Fruit fly (Drosophila melanogaster): ENCODE data around the gene AP-1gamma.

Gene AP-1gamma

DNA sequence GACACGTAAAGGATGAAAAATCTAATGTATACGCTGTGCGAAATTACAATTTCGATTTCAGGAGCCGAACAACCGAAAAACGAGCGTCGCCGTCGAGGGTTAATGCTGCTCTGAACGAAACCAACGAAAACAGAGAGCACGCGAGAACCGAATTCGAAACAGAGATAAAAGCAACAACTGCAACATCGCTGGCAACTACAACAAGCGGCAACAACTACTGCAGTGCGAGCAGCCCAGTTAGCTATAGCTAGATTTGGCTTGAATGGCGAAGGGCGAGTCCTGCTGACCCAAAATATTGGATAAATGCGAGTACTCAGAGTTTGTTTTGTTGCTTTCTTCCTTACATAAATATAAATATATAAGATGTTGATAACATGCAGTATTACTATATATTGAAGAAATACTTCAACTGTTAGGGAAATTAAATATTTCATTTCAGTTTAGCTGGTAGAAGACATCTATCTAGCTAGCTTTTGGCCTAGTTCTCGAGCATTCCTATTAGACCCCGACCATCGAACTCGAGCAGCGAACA is 26.5 kb downstream of the AP-1gamma start, which contains the start of gene fend (continued):
- TF ChIP-seq hb (GFP tag; IDR thresholded peaks at IDR 0.05; ENCODE audit: partially characterized antibody), result no peak
- TF ChIP-seq CG15601 (tag; optimal IDR thresholded peaks at IDR 0.05), result no peak
- TF ChIP-seq ewg (GFP tag; optimal IDR thresholded peaks at IDR 0.05), result peak; percentile 9
- TF ChIP-seq CG13123 (GFP tag; optimal IDR thresholded peaks at IDR 0.05), result no peak
- TF ChIP-seq her (GFP tag; optimal IDR thresholded peaks at IDR 0.05), result no peak
- TF ChIP-seq NfI (GFP tag; optimal IDR thresholded peaks at IDR 0.05), result peak; percentile 44
- TF ChIP-seq nom (GFP tag; optimal IDR thresholded peaks at IDR 0.05), result peak; percentile 27
- peak; percentile 43 for TF ChIP-seq CG12659 (GFP tag; optimal IDR thresholded peaks at IDR 0.05)
- TF ChIP-seq CG1792 (GFP tag; optimal IDR thresholded peaks at IDR 0.05), result no peak
- TF ChIP-seq CG11504 (tag; optimal IDR thresholded peaks at IDR 0.05), result peak; percentile 73
- TF ChIP-seq Rx (GFP tag; IDR thresholded peaks at IDR 0.05), result no peak
- TF ChIP-seq Pdp1 (GFP tag; optimal IDR thresholded peaks at IDR 0.05), result no peak
- no peak for TF ChIP-seq CG7786 (GFP tag; optimal IDR thresholded peaks at IDR 0.05)
- no peak for TF ChIP-seq CG9932 (GFP tag; IDR thresholded peaks at IDR 0.05)
- peak in 1 of 2 experiments; percentile 32 for TF ChIP-seq bsh (GFP tag; optimal IDR thresholded peaks at IDR 0.05)
- TF ChIP-seq ci (GFP tag; IDR thresholded peaks at IDR 0.05), result no peak
- TF ChIP-seq CG4282 (GFP tag; optimal IDR thresholded peaks at IDR 0.05), result no peak
- TF ChIP-seq CG9609 (GFP tag; optimal IDR thresholded peaks at IDR 0.05), result no peak
- TF ChIP-seq CG3281 (GFP tag; optimal IDR thresholded peaks at IDR 0.05), result peak; percentile 38
- TF ChIP-seq TFAM (GFP tag; optimal IDR thresholded peaks at IDR 0.05), result no peak
- TF ChIP-seq nerfin-1 (tag; optimal IDR thresholded peaks at IDR 0.05), result peak; percentile 35
- TF ChIP-seq prd (optimal IDR thresholded peaks at IDR 0.05), result no peak
- peak; percentile 27; the same call in 1 of the 3 replicates for TF ChIP-seq prd (GFP tag; IDR thresholded peaks at IDR 0.05)
- 0 out of 3 replicates have a peak, but pooled peaks have one; percentile 40 for TF ChIP-seq CG34422 (GFP tag; IDR thresholded peaks at IDR 0.05)
- no peak for TF ChIP-seq CG3407 (GFP tag; optimal IDR thresholded peaks at IDR 0.05)
- peak; percentile 28 for TF ChIP-seq ind (GFP tag; optimal IDR thresholded peaks at IDR 0.05)
- peak; percentile 26; the same call in 1 of the 2 replicates for TF ChIP-seq vvl (GFP tag; IDR thresholded peaks at IDR 0.05)
- TF ChIP-seq ato (GFP tag; IDR thresholded peaks at IDR 0.05; ENCODE audit: partially characterized antibody), result no peak
- TF ChIP-seq CG11093 (GFP tag; IDR thresholded peaks at IDR 0.05), result no peak
- TF ChIP-seq CG12299 (tag; optimal IDR thresholded peaks at IDR 0.05), result peak; percentile 25
- 0 out of 2 replicates have a peak, but pooled peaks have one; percentile 22 for TF ChIP-seq CG3847 (GFP tag; IDR thresholded peaks at IDR 0.05)
- no peak for TF ChIP-seq gce (GFP tag; IDR thresholded peaks at IDR 0.05)
- 0 out of 2 replicates have a peak, but pooled peaks have one; percentile 29 for TF ChIP-seq Ptx1 (GFP tag; IDR thresholded peaks at IDR 0.05)
- TF ChIP-seq CG13775 (GFP tag; optimal IDR thresholded peaks at IDR 0.05), result peak; percentile 24
- TF ChIP-seq pita (GFP tag; optimal IDR thresholded peaks at IDR 0.05), result no peak
- 0 out of 2 replicates have a peak, but pooled peaks have one; percentile 17 for TF ChIP-seq sob (GFP tag; IDR thresholded peaks at IDR 0.05)
- TF ChIP-seq pho (GFP tag; optimal IDR thresholded peaks at IDR 0.05), result no peak
- no peak for TF ChIP-seq CG12942 (GFP tag; optimal IDR thresholded peaks at IDR 0.05)
- peak; percentile 97 for TF ChIP-seq CG15514 (GFP tag; optimal IDR thresholded peaks at IDR 0.05)
- TF ChIP-seq CG3163 (GFP tag; optimal IDR thresholded peaks at IDR 0.05), result no peak
- peak; percentile 31 for TF ChIP-seq CG12769 (tag; optimal IDR thresholded peaks at IDR 0.05)
- peak; percentile 43 for TF ChIP-seq nmo (GFP tag; optimal IDR thresholded peaks at IDR 0.05)
- TF ChIP-seq CG2199 (GFP tag; IDR thresholded peaks at IDR 0.05), result no peak
- peak; percentile 46 for TF ChIP-seq CG10267 (tag; optimal IDR thresholded peaks at IDR 0.05)
- peak in 1 of 2 experiments; percentile 25 for TF ChIP-seq Hr78 (GFP tag; optimal IDR thresholded peaks at IDR 0.05)
- no peak for TF ChIP-seq psq (GFP tag; optimal IDR thresholded peaks at IDR 0.05)
- TF ChIP-seq MBD-R2 (GFP tag; IDR thresholded peaks at IDR 0.05), result no peak
- peak; percentile 67 for TF ChIP-seq CG2678 (tag; optimal IDR thresholded peaks at IDR 0.05)
- TF ChIP-seq dmrt11E (tag; optimal IDR thresholded peaks at IDR 0.05), result peak; percentile 13
- TF ChIP-seq CG7556 (GFP tag; optimal IDR thresholded peaks at IDR 0.05), result peak; percentile 62
